Worm (Caenorhabditis elegans) whole organism, L4 larva: Measurements from ENCODE around the gene rga-5.

Experiments
- D1046.2 ChIP-seq: fragments of 200-800 bp; sonication (Bioruptor generic); IDR thresholded peaks from 2 replicates; pipeline ENCODE4 v1.3.6; 2022; ENCODE audit warnings: missing genetic modification characterization, missing compliant biosample characterization
- F37D6.2 ChIP-seq: sonication (generic microtip); optimal IDR thresholded peaks from 2 replicates; lab custom pipeline; 2016; ENCODE audit warnings: mild to moderate bottlenecking, missing genetic modification characterization, missing compliant biosample characterization
- R02D3.7 ChIP-seq: fragments of 150-350 bp; sonication (generic microtip); optimal IDR thresholded peaks from 3 replicates; lab custom pipeline; 2014; ENCODE audit warnings: missing biosample characterization, missing genetic modification characterization
- T20F7.1 ChIP-seq: fragments of 200-800 bp; sonication (Bioruptor generic); optimal IDR thresholded peaks from 2 replicates; lab custom pipeline; 2018; ENCODE audit warnings: mild to moderate bottlenecking, missing genetic modification characterization, missing compliant biosample characterization
- Y48G9A.11 ChIP-seq: fragments of 200-800 bp; sonication (Bioruptor generic); IDR thresholded peaks from 2 replicates; pipeline ENCODE4 v1.3.6; 2022; ENCODE audit warnings: missing genetic modification reagents, missing genetic modification characterization, missing compliant biosample characterization
- ZK337.2 ChIP-seq: fragments of 200-800 bp; sonication (Bioruptor generic); IDR thresholded peaks from 2 replicates; pipeline ENCODE4 v1.3.6; 2022; ENCODE audit warnings: missing genetic modification reagents, missing genetic modification characterization, missing compliant biosample characterization
- aha-1 ChIP-seq: fragments of 150-350 bp; peaks from one replicate; lab custom pipeline; 2014; ENCODE audit warnings: missing biosample characterization, missing genetic modification characterization
- aly-2 ChIP-seq: sonication (generic microtip); optimal IDR thresholded peaks from 2 replicates; lab custom pipeline; 2018; ENCODE audit warnings: missing biosample characterization, missing genetic modification characterization
- attf-4 ChIP-seq: sonication (generic microtip); optimal IDR thresholded peaks from 3 replicates; lab custom pipeline; 2017; ENCODE audit warnings: missing biosample characterization, missing genetic modification characterization
- ceh-28 ChIP-seq: fragments of 150-350 bp; optimal IDR thresholded peaks from 2 replicates; lab custom pipeline; 2014; ENCODE audit warnings: missing biosample characterization, missing genetic modification reagents, missing genetic modification characterization
- ces-1 ChIP-seq: fragments of 150-350 bp; sonication (generic microtip); optimal IDR thresholded peaks from 4 replicates; lab custom pipeline; 2014; ENCODE audit warnings: missing biosample characterization, missing genetic modification reagents, missing genetic modification characterization
- ctbp-1 ChIP-seq: fragments of 200-800 bp; sonication (Bioruptor generic); IDR thresholded peaks from 2 replicates; pipeline ENCODE4 v1.3.6; 2022; ENCODE audit warnings: missing genetic modification reagents, missing genetic modification characterization, missing compliant biosample characterization
- daf-12 ChIP-seq: fragments of 150-350 bp; optimal IDR thresholded peaks from 2 replicates; lab custom pipeline; 2014; ENCODE audit warnings: missing biosample characterization, missing genetic modification reagents, missing genetic modification characterization
- daf-16 ChIP-seq, 3 experiments: sonication (generic microtip); optimal IDR thresholded peaks; 2 replicates each; lab custom pipeline; 2016 to 2017; ENCODE audit warnings: missing genetic modification characterization in 3 of 3, missing genetic modification reagents in 3 of 3, mild to moderate bottlenecking in 2 of 3, missing compliant biosample characterization in 2 of 3, missing biosample characterization in 1 of 3, moderate library complexity in 1 of 3
- dve-1 ChIP-seq: sonication (generic microtip); optimal IDR thresholded peaks from 2 replicates; lab custom pipeline; 2017; ENCODE audit warnings: antibody characterized with exemption, mild to moderate bottlenecking, missing genetic modification characterization, missing compliant biosample characterization; ENCODE audit not compliant: insufficient read depth
- fkh-10 ChIP-seq: fragments of 150-350 bp; optimal IDR thresholded peaks from 2 replicates; lab custom pipeline; 2014; ENCODE audit warnings: missing biosample characterization, missing genetic modification reagents, missing genetic modification characterization
- hif-1 ChIP-seq, 2 experiments: sonication (generic microtip); optimal IDR thresholded peaks; 2 replicates each; lab custom pipeline; 2016 to 2017; ENCODE audit warnings: missing compliant biosample characterization in 2 of 2, missing genetic modification characterization in 2 of 2, missing genetic modification reagents in 2 of 2, missing genotype in 2 of 2, mild to moderate bottlenecking in 1 of 2
- hlh-11 ChIP-seq: fragments of 200-800 bp; sonication (Bioruptor generic); optimal IDR thresholded peaks from 2 replicates; lab custom pipeline; 2018; ENCODE audit warnings: mild to moderate bottlenecking, missing genetic modification characterization, missing compliant biosample characterization
- hmg-1.1 ChIP-seq: fragments of 200-800 bp; sonication (Bioruptor generic); IDR thresholded peaks from 2 replicates; pipeline ENCODE4 v1.3.6; 2022; ENCODE audit warnings: missing genetic modification reagents, missing genetic modification characterization, missing compliant biosample characterization
- lim-7 ChIP-seq: fragments of 200-800 bp; sonication (Bioruptor generic); IDR thresholded peaks from 2 replicates; pipeline ENCODE4 v1.3.6; 2022; ENCODE audit warnings: missing genetic modification characterization, missing compliant biosample characterization
- lin-13 ChIP-seq: fragments of 150-350 bp; optimal IDR thresholded peaks from 2 replicates; lab custom pipeline; 2014; ENCODE audit warnings: missing biosample characterization, missing genetic modification reagents, missing genetic modification characterization
- lin-29 ChIP-seq: fragments of 200-800 bp; sonication (Bioruptor generic); IDR thresholded peaks from 2 replicates; pipeline ENCODE4 v1.3.6; 2022; ENCODE audit warnings: missing genetic modification reagents, missing genetic modification characterization, missing compliant biosample characterization
- lin-38 ChIP-seq: fragments of 200-800 bp; sonication (Bioruptor generic); IDR thresholded peaks from 2 replicates; pipeline ENCODE4 v1.3.6; 2022; ENCODE audit warnings: missing genetic modification reagents, missing genetic modification characterization, missing compliant biosample characterization
- lin-39 ChIP-seq: fragments of 150-350 bp; optimal IDR thresholded peaks from 2 replicates; lab custom pipeline; 2014; ENCODE audit warnings: missing biosample characterization, missing genetic modification reagents, missing genetic modification characterization
- lsy-2 ChIP-seq, 2 experiments: fragments of 150-350 bp in 1 of 2; sonication (generic microtip) in 1 of 2; optimal IDR thresholded peaks; 2 replicates each; lab custom pipeline; 2014 to 2017; ENCODE audit warnings: missing biosample characterization in 2 of 2, missing genetic modification characterization in 2 of 2
- madf-5 ChIP-seq, 2 experiments: fragments of 200-800 bp; sonication (Bioruptor generic); IDR thresholded peaks; 2 replicates each; pipeline ENCODE4 v1.3.6; 2022; ENCODE audit warnings: missing compliant biosample characterization in 2 of 2, missing genetic modification characterization in 2 of 2
- madf-9 ChIP-seq: fragments of 200-800 bp; sonication (Bioruptor generic); conservative IDR thresholded peaks from 2 replicates; pipeline ENCODE4 v1.3.6; 2022; ENCODE audit warnings: missing genetic modification reagents, missing genetic modification characterization, missing compliant biosample characterization
- mdl-1 ChIP-seq, 2 experiments: fragments of 150-350 bp in 1 of 2; sonication (generic microtip) in 1 of 2; optimal IDR thresholded peaks; 2 replicates each; lab custom pipeline; 2014 to 2017; ENCODE audit warnings: missing biosample characterization in 2 of 2, missing genetic modification characterization in 2 of 2
- mdt-29 ChIP-seq: fragments of 200-800 bp; sonication (Bioruptor generic); IDR thresholded peaks from 2 replicates; pipeline ENCODE4 v1.3.6; 2022; ENCODE audit warnings: missing genetic modification reagents, missing genetic modification characterization, missing compliant biosample characterization
- mep-1 ChIP-seq: fragments of 150-350 bp; sonication (generic microtip); optimal IDR thresholded peaks from 3 replicates; lab custom pipeline; 2014; ENCODE audit warnings: missing biosample characterization, missing genetic modification characterization
- mes-2 ChIP-seq: sonication (generic microtip); optimal IDR thresholded peaks from 2 replicates; lab custom pipeline; 2016; ENCODE audit warnings: missing genotype, mild to moderate bottlenecking, missing genetic modification characterization, missing compliant biosample characterization; ENCODE audit not compliant: poor library complexity, severe bottlenecking
- mxl-2 ChIP-seq: fragments of 200-800 bp; sonication (Bioruptor generic); conservative IDR thresholded peaks from 2 replicates; pipeline ENCODE4 v1.3.6; 2022; ENCODE audit warnings: missing genetic modification reagents, missing genetic modification characterization, missing compliant biosample characterization
- mxl-3 ChIP-seq: fragments of 200-800 bp; sonication (Bioruptor generic); optimal IDR thresholded peaks from 2 replicates; lab custom pipeline; 2018; ENCODE audit warnings: mild to moderate bottlenecking, missing genetic modification characterization, missing compliant biosample characterization
- nhr-11 ChIP-seq: fragments of 150-350 bp; optimal IDR thresholded peaks from 2 replicates; lab custom pipeline; 2014; ENCODE audit warnings: missing biosample characterization, missing genetic modification characterization
- nhr-111 ChIP-seq: fragments of 200-800 bp; sonication (Bioruptor generic); optimal IDR thresholded peaks from 2 replicates; lab custom pipeline; 2018; ENCODE audit warnings: mild to moderate bottlenecking, missing genetic modification characterization, missing compliant biosample characterization
- nhr-28 ChIP-seq: fragments of 150-350 bp; optimal IDR thresholded peaks from 2 replicates; lab custom pipeline; 2014; ENCODE audit warnings: missing biosample characterization, missing genetic modification characterization
- nhr-48 ChIP-seq: sonication (generic microtip); optimal IDR thresholded peaks from 2 replicates; lab custom pipeline; 2016; ENCODE audit warnings: mild to moderate bottlenecking, missing genetic modification characterization, missing compliant biosample characterization
- nhr-77 ChIP-seq: fragments of 150-350 bp; optimal IDR thresholded peaks from 2 replicates; lab custom pipeline; 2014; ENCODE audit warnings: missing biosample characterization, missing genetic modification characterization
- rbr-2 ChIP-seq: sonication (generic microtip); optimal IDR thresholded peaks from 2 replicates; lab custom pipeline; 2016; ENCODE audit warnings: missing genotype, missing genetic modification characterization, missing compliant biosample characterization
- sdz-12 ChIP-seq: fragments of 200-800 bp; sonication (Bioruptor generic); optimal IDR thresholded peaks from 2 replicates; lab custom pipeline; 2018; ENCODE audit warnings: mild to moderate bottlenecking, missing genetic modification characterization, missing compliant biosample characterization
- skn-1 ChIP-seq: fragments of 150-350 bp; optimal IDR thresholded peaks from 2 replicates; lab custom pipeline; 2014; ENCODE audit warnings: missing biosample characterization, missing genetic modification characterization
- snpc-1.2 ChIP-seq: fragments of 200-800 bp; sonication (Bioruptor generic); IDR thresholded peaks from 2 replicates; pipeline ENCODE4 v1.3.6; 2022; ENCODE audit warnings: missing genetic modification reagents, missing genetic modification characterization, missing compliant biosample characterization
- zfp-3 ChIP-seq: fragments of 200-800 bp; sonication (Bioruptor generic); conservative IDR thresholded peaks from 2 replicates; pipeline ENCODE4 v1.3.6; 2022; ENCODE audit warnings: missing genetic modification reagents, missing genetic modification characterization, missing compliant biosample characterization

The rga-5 gene

DNA sequence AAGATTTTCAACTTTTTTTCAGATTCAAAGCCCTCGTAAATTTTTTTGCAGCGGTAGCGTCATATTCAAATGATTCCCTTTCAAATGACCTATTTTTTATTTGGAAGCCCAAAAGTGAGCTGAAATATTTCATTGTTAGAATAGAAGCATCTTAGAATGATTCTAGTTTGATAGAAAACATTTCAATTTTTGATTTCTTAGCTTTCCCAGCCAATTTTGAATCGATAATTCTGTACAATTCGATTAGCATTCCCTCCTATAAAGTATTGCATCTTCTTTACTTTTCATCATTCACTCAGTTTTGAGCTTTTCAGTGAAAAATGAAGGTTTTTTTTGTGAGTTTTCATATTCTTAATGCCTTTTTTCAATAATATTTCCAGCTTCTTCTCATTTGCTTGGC, 39.1 kb downstream of the rga-5 start, which contains the start of gene B0513.90:
Gene B0513.90 (plus strand): TSS at position 301 of the 400 bp plus-strand sequence.
- TF ChIP-seq daf-12 (tag; lab: Kevin White, UChicago) (no peak), hif-1 (tag; optimal IDR thresholded peaks at IDR 0.05; lab: Kevin White, UChicago) (no peak), lin-39 (no peak), lsy-2 (tag; optimal IDR thresholded peaks at IDR 0.05; lab: Kevin White, UChicago) (no peak), ctbp-1 (no peak), F37D6.2 (tag; lab: Kevin White, UChicago) (no peak), dve-1 (no peak), nhr-28 (no peak), hlh-11 (tag; lab: Kevin White, UChicago) (no peak), lin-29 (GFP tag; lab: Robert Waterston, UW) (no peak), nhr-77 (tag; lab: Kevin White, UChicago) (no peak), R02D3.7 (tag; lab: Kevin White, UChicago) (no peak), daf-16 (GFP tag; optimal IDR thresholded peaks at IDR 0.05; lab: Kevin White, UChicago) (no peak), daf-16 (tag; optimal IDR thresholded peaks at IDR 0.05; lab: Kevin White, UChicago) (no peak), madf-5 (GFP tag; IDR thresholded peaks at IDR 0.05; lab: Robert Waterston, UW) (no peak), nhr-111 (GFP tag; lab: Kevin White, UChicago) (no peak)

- TF ChIP-seq nhr-111 (GFP tag; lab: Kevin White, UChicago) (no peak), mdt-29 (GFP tag; lab: Robert Waterston, UW) (0 out of 2 replicates have a peak, but pooled peaks have one; percentile 15), snpc-1.2 (peak; percentile 96), madf-5 (GFP tag; IDR thresholded peaks at IDR 0.05; lab: Robert Waterston, UW) (no peak), attf-4 (no peak), hmg-1.1 (no peak), ZK337.2 (GFP tag; lab: Robert Waterston, UW) (no peak), mes-2 (tag; lab: Kevin White, UChicago) (no peak), lim-7 (no peak), ceh-28 (tag; lab: Kevin White, UChicago) (no peak), skn-1 (tag; lab: Kevin White, UChicago) (no peak), lin-38 (GFP tag; lab: Robert Waterston, UW) (no peak), F37D6.2 (tag; lab: Kevin White, UChicago) (no peak), fkh-10 (GFP tag; lab: Kevin White, UChicago) (no peak), T20F7.1 (GFP tag; lab: Kevin White, UChicago) (no peak)
Measured at ce11 chrIV:13870085-13870484, 42.4 kb downstream of the rga-5 start.

- TF ChIP-seq madf-9 (GFP tag; lab: Robert Waterston, UW) (no peak), zfp-3 (GFP tag; lab: Robert Waterston, UW) (no peak), nhr-48 (tag; lab: Kevin White, UChicago) (no peak)
- TF ChIP-seq, all 104 proteins: peak for 0
Measured at ce11 chrIV:13876565-13877153, 49.0 kb downstream of the rga-5 start, which contains the start of gene prdh-1. prdh-1 (minus strand) TSS chrIV:13876615.

DNA sequence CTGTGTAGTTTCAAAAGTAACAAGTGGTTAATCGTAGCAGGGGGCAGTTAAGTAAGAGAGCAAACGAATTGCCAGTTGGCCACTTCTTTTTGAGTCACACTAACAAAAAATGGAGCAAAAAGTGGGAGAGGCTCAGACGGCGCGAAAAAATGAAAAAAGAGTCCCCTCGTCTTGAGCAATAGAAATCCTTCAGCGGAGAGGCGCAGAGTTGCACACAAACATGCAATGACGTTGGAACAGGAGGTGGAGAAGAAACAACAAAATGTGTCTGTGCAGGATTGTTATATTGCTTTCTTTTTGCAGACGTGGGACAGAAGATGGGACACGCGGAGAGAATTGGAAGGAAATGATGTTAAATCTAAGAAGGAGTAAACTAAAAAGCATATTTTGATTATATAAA, 50.0 kb downstream of the rga-5 start:
- no peak for TF ChIP-seq madf-9 (GFP tag; lab: Robert Waterston, UW)
- TF ChIP-seq mep-1 (tag; lab: Kevin White, UChicago) = peak; percentile 66
- no peak for TF ChIP-seq zfp-3 (GFP tag; lab: Robert Waterston, UW)
- TF ChIP-seq nhr-11 = peak; percentile 50
- 0 out of 2 replicates have a peak, but pooled peaks have one; percentile 20 for TF ChIP-seq ctbp-1
- TF ChIP-seq nhr-77 (tag; lab: Kevin White, UChicago) = no peak
- peak in 1 of 2 experiments; percentile 72 for TF ChIP-seq mdl-1 (tag; optimal IDR thresholded peaks at IDR 0.05; lab: Kevin White, UChicago)
- peak; percentile 1 for TF ChIP-seq lin-13 (GFP tag; lab: Kevin White, UChicago)
- TF ChIP-seq ces-1 (GFP tag; lab: Kevin White, UChicago) = no peak
- TF ChIP-seq fkh-10 (GFP tag; lab: Kevin White, UChicago) = peak; percentile 8
- 0 out of 2 replicates have a peak, but pooled peaks have one; percentile 4 for TF ChIP-seq D1046.2 (GFP tag; lab: Robert Waterston, UW)
- TF ChIP-seq mes-2 (tag; lab: Kevin White, UChicago) = no peak
- peak; percentile 3 for TF ChIP-seq mxl-3 (GFP tag; lab: Kevin White, UChicago)
- TF ChIP-seq aha-1 = peak; percentile 96
- TF ChIP-seq rbr-2 = peak; percentile 29
- peak in 1 of 2 experiments; percentile 61 for TF ChIP-seq lsy-2 (tag; optimal IDR thresholded peaks at IDR 0.05; lab: Kevin White, UChicago)
- TF ChIP-seq sdz-12 = no peak
- TF ChIP-seq T20F7.1 (GFP tag; lab: Kevin White, UChicago) = no peak
- no peak for TF ChIP-seq Y48G9A.11 (GFP tag; lab: Robert Waterston, UW)
- no peak for TF ChIP-seq aly-2 (tag; lab: Kevin White, UChicago)
- peak; percentile 63; the same call in 1 of the 2 replicates for TF ChIP-seq hmg-1.1
- no peak for TF ChIP-seq mxl-2 (GFP tag; lab: Robert Waterston, UW)
